Fruit fly (Drosophila melanogaster): ENCODE results near the gene CG34012.

The CG34012 gene

DNA sequence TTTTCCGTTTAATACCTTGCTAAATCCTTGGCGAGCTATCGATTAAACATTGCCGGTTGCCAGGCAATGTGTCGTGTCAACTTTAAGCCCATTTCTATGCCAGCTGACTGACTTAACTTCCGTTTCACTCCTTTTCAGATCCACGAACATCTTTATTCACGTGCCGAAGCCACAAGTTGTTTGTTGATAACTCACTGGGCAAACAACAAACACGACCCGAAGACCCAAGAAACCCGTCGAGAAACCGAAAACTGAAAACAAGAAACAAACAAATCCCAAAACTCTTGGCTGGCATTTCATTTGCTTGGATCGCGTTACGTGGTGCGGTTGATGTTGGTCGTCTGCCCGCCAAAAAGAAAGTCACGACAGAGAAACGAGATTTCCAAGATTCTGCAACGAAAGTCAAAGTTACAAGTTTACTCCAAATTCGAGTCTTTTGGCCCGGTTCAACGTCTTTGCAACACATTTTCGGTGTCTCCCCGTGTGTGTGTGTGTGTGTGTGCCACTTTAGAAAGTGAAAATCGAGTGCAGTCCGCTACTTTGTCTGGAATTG is 41.5 kb upstream of the CG34012 start, which contains the start of gene CG6216 (continued):
- TF ChIP-seq GATAe (GFP tag; conservative IDR thresholded peaks at IDR 0.05), result no peak
- peak; percentile 24 for TF ChIP-seq sd (tag; optimal IDR thresholded peaks at IDR 0.05)
- TF ChIP-seq CG4360 (GFP tag; IDR thresholded peaks at IDR 0.05), result no peak
- TF ChIP-seq Doc3 (GFP tag; IDR thresholded peaks at IDR 0.05; ENCODE audit: partially characterized antibody), result no peak
- no peak for TF ChIP-seq ac (GFP tag; optimal IDR thresholded peaks at IDR 0.05)
- TF ChIP-seq oc (tag; optimal IDR thresholded peaks at IDR 0.05), result peak; percentile 38
- TF ChIP-seq grn (GFP tag; optimal IDR thresholded peaks at IDR 0.05), result no peak
- TF ChIP-seq CG2875 (GFP tag; optimal IDR thresholded peaks at IDR 0.05), result peak; percentile 38
- peak in 1 of 3 experiments; percentile 3 for TF ChIP-seq Stat92E (GFP tag; optimal IDR thresholded peaks at IDR 0.05)
- no peak for TF ChIP-seq CG8765 (GFP tag; IDR thresholded peaks at IDR 0.05)
- no peak for TF ChIP-seq CG30020 (tag; optimal IDR thresholded peaks at IDR 0.05)
- peak in 1 of 2 experiments; percentile 38 for TF ChIP-seq Hr78 (GFP tag; optimal IDR thresholded peaks at IDR 0.05)
- TF ChIP-seq Med (GFP tag), result peak; percentile 45
- TF ChIP-seq CG6765 (GFP tag; optimal IDR thresholded peaks at IDR 0.05), result no peak
- TF ChIP-seq crc (GFP tag; optimal IDR thresholded peaks at IDR 0.05), result no peak
- TF ChIP-seq twi (tag; optimal IDR thresholded peaks at IDR 0.05), result no peak
- TF ChIP-seq Sin3A (optimal IDR thresholded peaks at IDR 0.05), result no peak
- no peak for TF ChIP-seq Lhr (GFP tag; optimal IDR thresholded peaks at IDR 0.05)
- TF ChIP-seq Six4 (GFP tag; optimal IDR thresholded peaks at IDR 0.05), result no peak
- TF ChIP-seq CG3163 (GFP tag; optimal IDR thresholded peaks at IDR 0.05), result no peak
- TF ChIP-seq pros (GFP tag; optimal IDR thresholded peaks at IDR 0.05), result peak; percentile 96
- peak; percentile 1 for TF ChIP-seq cg (GFP tag; optimal IDR thresholded peaks at IDR 0.05)
- no peak for TF ChIP-seq CG2678 (tag; optimal IDR thresholded peaks at IDR 0.05)
- TF ChIP-seq CG33213 (GFP tag; optimal IDR thresholded peaks at IDR 0.05), result no peak
- no peak for TF ChIP-seq PHDP (tag; optimal IDR thresholded peaks at IDR 0.05)
- TF ChIP-seq C15 (GFP tag; IDR thresholded peaks at IDR 0.05), result no peak
- no peak for TF ChIP-seq zfh2 (GFP tag; optimal IDR thresholded peaks at IDR 0.05)
- no peak for TF ChIP-seq CG10654 (GFP tag; optimal IDR thresholded peaks at IDR 0.05)
- TF ChIP-seq Ptx1 (GFP tag; IDR thresholded peaks at IDR 0.05), result no peak
- TF ChIP-seq CG2116 (GFP tag; optimal IDR thresholded peaks at IDR 0.05), result no peak
- no peak for TF ChIP-seq sens-2 (GFP tag; IDR thresholded peaks at IDR 0.05)
- TF ChIP-seq sens (GFP tag), result peak; percentile 62
- no peak for TF ChIP-seq Atf6 (GFP tag; IDR thresholded peaks at IDR 0.05)
- TF ChIP-seq CG10147 (GFP tag; optimal IDR thresholded peaks at IDR 0.05), result no peak
- TF ChIP-seq CG9932 (GFP tag; IDR thresholded peaks at IDR 0.05), result no peak
- no peak for TF ChIP-seq CG6689 (GFP tag; IDR thresholded peaks at IDR 0.05)
- TF ChIP-seq CG18599 (GFP tag; optimal IDR thresholded peaks at IDR 0.05), result no peak
- TF ChIP-seq MTF-1 (GFP tag; optimal IDR thresholded peaks at IDR 0.05; ENCODE audit: borderline replicate concordance), result no peak
- no peak for TF ChIP-seq CG8089 (GFP tag; optimal IDR thresholded peaks at IDR 0.05)
- no peak for TF ChIP-seq pfk (GFP tag; optimal IDR thresholded peaks at IDR 0.05)
- no peak for TF ChIP-seq E2f2 (GFP tag; IDR thresholded peaks at IDR 0.05)
- no peak for TF ChIP-seq dmrt99B (tag; optimal IDR thresholded peaks at IDR 0.05)
- TF ChIP-seq CG11723 (GFP tag; optimal IDR thresholded peaks at IDR 0.05), result no peak
- no peak for TF ChIP-seq tna (GFP tag; IDR thresholded peaks at IDR 0.05; ENCODE audit: partially characterized antibody)
- TF ChIP-seq cwo (GFP tag; optimal IDR thresholded peaks at IDR 0.05), result peak; percentile 7
- TF ChIP-seq CG1647 (GFP tag; optimal IDR thresholded peaks at IDR 0.05), result no peak
- no peak for TF ChIP-seq tin (GFP tag; optimal IDR thresholded peaks at IDR 0.05)
- no peak for TF ChIP-seq Bdp1 (GFP tag; optimal IDR thresholded peaks at IDR 0.05)
- TF ChIP-seq CG4730 (GFP tag; IDR thresholded peaks at IDR 0.05), result no peak
- no peak for TF ChIP-seq lmd (GFP tag; IDR thresholded peaks at IDR 0.05)
- TF ChIP-seq CG33557 (GFP tag; optimal IDR thresholded peaks at IDR 0.05), result peak; percentile 26
